Worm (Caenorhabditis elegans) whole organism, L4 larva: ENCODE data around the gene div-1.
A peak's percentile ranks its signal among the peaks of the same experiment; 100 is the strongest.

ENCODE experiments used
- ZK337.2 ChIP-seq: fragments of 200-800 bp; sonication (Bioruptor generic); IDR thresholded peaks from 2 replicates; pipeline ENCODE4 v1.3.6; 2022; ENCODE audit warnings: missing genetic modification reagents, missing genetic modification characterization, missing compliant biosample characterization
- aha-1 ChIP-seq: fragments of 150-350 bp; peaks from one replicate; lab custom pipeline; 2014; ENCODE audit warnings: missing biosample characterization, missing genetic modification characterization
- aly-2 ChIP-seq: sonication (generic microtip); optimal IDR thresholded peaks from 2 replicates; lab custom pipeline; 2018; ENCODE audit warnings: missing biosample characterization, missing genetic modification characterization
- ceh-20 ChIP-seq: fragments of 200-800 bp; sonication (Bioruptor generic); IDR thresholded peaks from 2 replicates; pipeline ENCODE4 v1.3.6; 2022; ENCODE audit warnings: missing genetic modification reagents, missing genetic modification characterization, missing compliant biosample characterization
- ceh-44 ChIP-seq: fragments of 200-800 bp; sonication (Bioruptor generic); IDR thresholded peaks from 2 replicates; pipeline ENCODE4 v1.3.6; 2022; ENCODE audit warnings: missing genetic modification reagents, missing genetic modification characterization, missing compliant biosample characterization
- ctbp-1 ChIP-seq: fragments of 200-800 bp; sonication (Bioruptor generic); IDR thresholded peaks from 2 replicates; pipeline ENCODE4 v1.3.6; 2022; ENCODE audit warnings: missing genetic modification reagents, missing genetic modification characterization, missing compliant biosample characterization
- dmd-6 ChIP-seq: fragments of 200-800 bp; sonication (Bioruptor generic); IDR thresholded peaks from 2 replicates; pipeline ENCODE4 v1.3.6; 2022; ENCODE audit warnings: missing genetic modification reagents, missing genetic modification characterization, missing compliant biosample characterization
- dpl-1 ChIP-seq: fragments of 150-350 bp; optimal IDR thresholded peaks from 2 replicates; lab custom pipeline; 2014; ENCODE audit warnings: missing biosample characterization, missing genetic modification reagents, missing genetic modification characterization
- dve-1 ChIP-seq: sonication (generic microtip); optimal IDR thresholded peaks from 2 replicates; lab custom pipeline; 2017; ENCODE audit warnings: antibody characterized with exemption, mild to moderate bottlenecking, missing genetic modification characterization, missing compliant biosample characterization; ENCODE audit not compliant: insufficient read depth
- egl-43 ChIP-seq: fragments of 200-800 bp; sonication (Bioruptor generic); IDR thresholded peaks from 2 replicates; pipeline ENCODE4 v1.3.6; 2022; ENCODE audit warnings: missing genetic modification reagents, missing genetic modification characterization, missing compliant biosample characterization
- fos-1 ChIP-seq: fragments of 150-350 bp; optimal IDR thresholded peaks from 2 replicates; lab custom pipeline; 2014; ENCODE audit warnings: missing biosample characterization, missing genetic modification characterization
- gei-8 ChIP-seq: fragments of 200-800 bp; sonication (Bioruptor generic); optimal IDR thresholded peaks from 2 replicates; lab custom pipeline; 2018; ENCODE audit warnings: mild to moderate bottlenecking, missing genetic modification characterization, missing compliant biosample characterization
- hmg-1.1 ChIP-seq: fragments of 200-800 bp; sonication (Bioruptor generic); IDR thresholded peaks from 2 replicates; pipeline ENCODE4 v1.3.6; 2022; ENCODE audit warnings: missing genetic modification reagents, missing genetic modification characterization, missing compliant biosample characterization
- lin-38 ChIP-seq: fragments of 200-800 bp; sonication (Bioruptor generic); IDR thresholded peaks from 2 replicates; pipeline ENCODE4 v1.3.6; 2022; ENCODE audit warnings: missing genetic modification reagents, missing genetic modification characterization, missing compliant biosample characterization
- lir-3 ChIP-seq: sonication (generic microtip); optimal IDR thresholded peaks from 2 replicates; lab custom pipeline; 2016; ENCODE audit warnings: mild to moderate bottlenecking, missing genetic modification characterization, missing compliant biosample characterization
- mdl-1 ChIP-seq, 2 experiments: fragments of 150-350 bp in 1 of 2; sonication (generic microtip) in 1 of 2; optimal IDR thresholded peaks; 2 replicates each; lab custom pipeline; 2014 to 2017; ENCODE audit warnings: missing biosample characterization in 2 of 2, missing genetic modification characterization in 2 of 2
- mes-2 ChIP-seq: sonication (generic microtip); optimal IDR thresholded peaks from 2 replicates; lab custom pipeline; 2016; ENCODE audit warnings: missing genotype, mild to moderate bottlenecking, missing genetic modification characterization, missing compliant biosample characterization; ENCODE audit not compliant: poor library complexity, severe bottlenecking
- nhr-10 ChIP-seq: fragments of 150-350 bp; optimal IDR thresholded peaks from 2 replicates; lab custom pipeline; 2014; ENCODE audit warnings: missing biosample characterization, missing genetic modification characterization
- nhr-28 ChIP-seq: fragments of 150-350 bp; optimal IDR thresholded peaks from 2 replicates; lab custom pipeline; 2014; ENCODE audit warnings: missing biosample characterization, missing genetic modification characterization
- pha-4 ChIP-seq, 2 experiments: fragments of 150-350 bp in 1 of 2; fragments of 200-800 bp in 1 of 2; sonication (Bioruptor generic) in 1 of 2; IDR thresholded peaks in 1 of 2; optimal IDR thresholded peaks in 1 of 2; 2 replicates each; pipeline versions ENCODE4 v1.3.6 to Lab custom; 2014 to 2022; ENCODE audit warnings: missing genetic modification characterization in 2 of 2, missing genetic modification reagents in 2 of 2, missing biosample characterization in 1 of 2, missing compliant biosample characterization in 1 of 2
- rbr-2 ChIP-seq: sonication (generic microtip); optimal IDR thresholded peaks from 2 replicates; lab custom pipeline; 2016; ENCODE audit warnings: missing genotype, missing genetic modification characterization, missing compliant biosample characterization
- set-16 ChIP-seq: fragments of 200-800 bp; sonication (Bioruptor generic); IDR thresholded peaks from 2 replicates; pipeline ENCODE4 v1.3.6; 2022; ENCODE audit warnings: missing genetic modification reagents, missing genetic modification characterization, missing compliant biosample characterization
- snpc-1.2 ChIP-seq: fragments of 200-800 bp; sonication (Bioruptor generic); IDR thresholded peaks from 2 replicates; pipeline ENCODE4 v1.3.6; 2022; ENCODE audit warnings: missing genetic modification reagents, missing genetic modification characterization, missing compliant biosample characterization
- unc-62 ChIP-seq, 3 experiments: fragments of 150-350 bp in 1 of 3; sonication (generic microtip); optimal IDR thresholded peaks in 2 of 3; peaks in 1 of 3; 1 replicate in 1 of 3; 2 replicates in 2 of 3; lab custom pipeline; 2014 to 2017; ENCODE audit warnings: missing biosample characterization in 3 of 3, missing genetic modification characterization in 3 of 3, missing genetic modification reagents in 3 of 3, missing genotype in 1 of 3

Gene div-1

ce11 chrIII:10270778-10271307 lies 22.5 kb upstream of the div-1 start, which contains the start of gene cnk-1 (continued):
- TF ChIP-seq pha-4 (GFP tag; IDR thresholded peaks at IDR 0.05; lab: Robert Waterston, UW) (peak; percentile 95), pha-4 (tag; optimal IDR thresholded peaks at IDR 0.05; lab: Kevin White, UChicago) (no peak), dve-1 (tag; lab: Kevin White, UChicago) (peak; percentile 62), lir-3 (tag; lab: Kevin White, UChicago) (no peak)

- TF ChIP-seq mes-2 (peak; percentile 17), ZK337.2 (GFP tag; lab: Robert Waterston, UW) (0 out of 2 replicates have a peak, but pooled peaks have one; percentile 8), lin-38 (GFP tag; lab: Robert Waterston, UW) (peak; percentile 57; the same call in 1 of the 2 replicates), hmg-1.1 (0 out of 2 replicates have a peak, but pooled peaks have one; percentile 14)
Observed at ce11 chrIII:10266824-10267223, 18.5 kb upstream of the div-1 start, which contains the start of gene inpp-4B. Gene inpp-4B, minus strand, starts transcription at chrIII:10266877.

ce11 chrIII:10261682-10262081 lies 13.3 kb upstream of the div-1 start, which contains the start of gene bbs-5:
Gene bbs-5, minus strand, starts transcription at chrIII:10261782.
- TF ChIP-seq gei-8 (GFP tag; lab: Kevin White, UChicago) (no peak), fos-1 (tag; lab: Kevin White, UChicago) (no peak), dmd-6 (no peak)

ce11 chrIII:10261256-10261655 lies 12.9 kb upstream of the div-1 start:
- TF ChIP-seq fos-1 (tag; lab: Kevin White, UChicago) (no peak), dpl-1 (GFP tag; lab: Kevin White, UChicago) (no peak), aly-2 (no peak), rbr-2 (no peak), ctbp-1 (no peak), mdl-1 (tag; optimal IDR thresholded peaks at IDR 0.05; lab: Kevin White, UChicago) (no peak), unc-62 (GFP tag; optimal IDR thresholded peaks at IDR 0.05 in 1 of 2; lab: Kevin White, UChicago) (peak in 1 of 2 experiments; percentile 94), unc-62 (tag; optimal IDR thresholded peaks at IDR 0.05; lab: Kevin White, UChicago) (no peak), snpc-1.2 (GFP tag; lab: Robert Waterston, UW) (no peak)

- TF ChIP-seq dpl-1 (GFP tag; lab: Kevin White, UChicago) (no peak), snpc-1.2 (GFP tag; lab: Robert Waterston, UW) (no peak), nhr-10 (tag; lab: Kevin White, UChicago) (no peak)
Observed at ce11 chrIII:10258641-10259040, 10.3 kb upstream of the div-1 start, which contains the start of gene rip-1. Gene rip-1, minus strand, starts transcription at chrIII:10258741.

ce11 chrIII:10254583-10254982 lies 6.2 kb upstream of the div-1 start, which contains the start of gene R01H10.4:
Gene R01H10.4, plus strand, starts transcription at chrIII:10254818.
- peak; percentile 53 for TF ChIP-seq aha-1
- TF ChIP-seq nhr-28, result peak; percentile 73
- TF ChIP-seq ceh-44 (GFP tag; lab: Robert Waterston, UW), result no peak

ce11 chrIII:10253334-10253733 lies 5.0 kb upstream of the div-1 start:
- 0 out of 2 replicates have a peak, but pooled peaks have one; percentile 14 for TF ChIP-seq egl-43 (GFP tag; lab: Robert Waterston, UW)
- peak in 1 of 2 experiments; percentile 1 for TF ChIP-seq unc-62 (GFP tag; optimal IDR thresholded peaks at IDR 0.05 in 1 of 2; lab: Kevin White, UChicago)
- TF ChIP-seq unc-62 (tag; optimal IDR thresholded peaks at IDR 0.05; lab: Kevin White, UChicago), result no peak
- no peak for TF ChIP-seq ceh-20 (GFP tag; lab: Robert Waterston, UW)
- peak; percentile 75 for TF ChIP-seq set-16 (GFP tag; lab: Robert Waterston, UW)

- TF ChIP-seq aha-1 (peak; percentile 95), snpc-1.2 (GFP tag; lab: Robert Waterston, UW) (no peak)
- TF ChIP-seq, all 104 proteins: peak for 1
Observed at ce11 chrIII:10251114-10251513, 2.8 kb upstream of the div-1 start.
